Worm (Caenorhabditis elegans): ENCODE results near the gene Y51A2D.21.

DNA sequence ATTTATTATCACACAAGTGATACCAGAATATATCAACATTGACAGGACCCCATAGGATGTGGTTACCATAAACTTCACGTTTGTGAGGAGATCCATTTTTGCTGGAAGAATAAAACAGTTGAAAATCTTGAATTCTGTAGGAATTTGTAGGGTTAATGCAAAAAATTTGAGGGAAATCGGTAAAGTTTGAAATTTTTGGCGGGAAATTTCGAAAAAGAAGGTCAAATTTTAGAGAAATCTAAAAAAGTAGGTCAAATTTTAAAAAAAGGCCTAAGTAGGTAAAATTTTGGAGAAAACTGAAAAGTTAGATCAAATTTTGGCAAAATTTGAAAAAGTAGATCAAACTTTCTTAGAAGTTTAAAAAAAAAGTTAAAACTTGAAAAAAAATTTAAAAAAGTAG, 6.8 kb upstream of the Y51A2D.21 start, which contains the start of gene srg-34:
- no peak for TF ChIP-seq hmg-20 (GFP tag; IDR thresholded peaks at IDR 0.05)
- no peak for TF ChIP-seq F57A8.1 (GFP tag; optimal IDR thresholded peaks at IDR 0.05)
- TF ChIP-seq Y95B8A.8 (GFP tag; IDR thresholded peaks at IDR 0.05) = no peak
- no peak for TF ChIP-seq atf-7 (tag; optimal IDR thresholded peaks at IDR 0.05)
- TF ChIP-seq unc-62 (GFP tag; optimal IDR thresholded peaks at IDR 0.05) = no peak
- no peak for TF ChIP-seq ama-1 (optimal IDR thresholded peaks at IDR 0.05)
- TF ChIP-seq ama-1 (GFP tag; optimal IDR thresholded peaks at IDR 0.05) = no peak
- no peak for TF ChIP-seq pbrm-1 (GFP tag; IDR thresholded peaks at IDR 0.05)
- no peak for TF ChIP-seq ztf-28 (GFP tag; IDR thresholded peaks at IDR 0.05)

Measured in whole organism, young adult.